Worm (Caenorhabditis elegans) whole organism, midembryonic: ENCODE results near the gene mcm-3.

Experiments
- T22C8.4 ChIP-seq: fragments of 200-800 bp; sonication (Bioruptor generic); IDR thresholded peaks from 2 replicates; pipeline ENCODE4 v1.3.6; 2022; ENCODE audit warnings: missing genetic modification characterization, missing compliant biosample characterization
- cog-1 ChIP-seq: sonication (generic microtip); optimal IDR thresholded peaks from 2 replicates; lab custom pipeline; 2016; ENCODE audit warnings: missing genetic modification characterization, missing compliant biosample characterization
- flt-1 ChIP-seq: fragments of 200-800 bp; sonication (Bioruptor generic); IDR thresholded peaks from 2 replicates; pipeline ENCODE4 v1.3.6; 2022; ENCODE audit warnings: missing genetic modification characterization, missing compliant biosample characterization
- tab-1 ChIP-seq: fragments of 200-800 bp; sonication (Bioruptor generic); IDR thresholded peaks from 2 replicates; pipeline ENCODE4 v1.3.6; 2022; ENCODE audit warnings: missing genetic modification characterization, missing compliant biosample characterization
- ztf-23 ChIP-seq: fragments of 200-800 bp; sonication (Bioruptor generic); IDR thresholded peaks from 2 replicates; pipeline ENCODE4 v1.3.6; 2022; ENCODE audit warnings: missing genetic modification reagents, missing genetic modification characterization, missing compliant biosample characterization

DNA sequence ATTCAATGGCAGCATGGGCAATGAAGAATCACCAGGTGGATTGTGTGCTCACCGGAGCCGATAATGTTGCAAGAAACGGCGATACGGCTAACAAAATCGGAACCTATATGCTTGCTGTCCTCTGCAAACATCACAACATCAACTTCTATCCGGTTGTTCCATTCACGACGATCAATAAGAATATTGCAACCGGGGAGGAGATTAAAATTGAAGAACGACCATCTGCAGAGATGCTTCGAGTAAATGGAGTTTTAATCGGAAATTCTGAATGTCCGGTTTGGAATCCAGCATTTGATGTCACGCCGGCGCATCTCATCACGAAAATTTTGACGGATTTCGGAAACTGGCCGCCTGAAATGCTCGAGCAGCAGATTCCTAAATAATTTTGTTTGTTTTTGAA, 24.3 kb upstream of the mcm-3 start:
- no peak for TF ChIP-seq T22C8.4 (GFP tag; lab: Robert Waterston, UW)
- no peak for TF ChIP-seq tab-1 (GFP tag; lab: Robert Waterston, UW)
- no peak for TF ChIP-seq cog-1 (tag; lab: Kevin White, UChicago)
- TF ChIP-seq flt-1 (GFP tag; lab: Robert Waterston, UW), result no peak
- no peak for TF ChIP-seq ztf-23 (GFP tag; lab: Robert Waterston, UW)
